Fruit fly (Drosophila melanogaster) whole organism, embryonic: Measurements from ENCODE around the gene Creld.
A peak's percentile ranks its signal among the peaks of the same experiment; 100 is the strongest.

Experiments used
- Antp ChIP-seq: fragments of 200-800 bp; sonication (Bioruptor generic); optimal IDR thresholded peaks from 3 replicates; lab custom pipeline; 2016; ENCODE audit warnings: missing biosample characterization, missing genetic modification characterization
- B-H2 ChIP-seq: fragments of 200-800 bp; sonication (Bioruptor generic); optimal IDR thresholded peaks from 2 replicates; lab custom pipeline; 2018; ENCODE audit warnings: missing biosample characterization, mild to moderate bottlenecking, missing genetic modification characterization
- C15 ChIP-seq: fragments of 200-800 bp; sonication (Bioruptor generic); IDR thresholded peaks from 3 replicates; pipeline ENCODE4 v1.3.6; 2022; ENCODE audit warnings: missing biosample characterization, missing genetic modification characterization
- CG10431 ChIP-seq: fragments of 200-800 bp; sonication (Bioruptor generic); optimal IDR thresholded peaks from 3 replicates; lab custom pipeline; 2018; ENCODE audit warnings: missing biosample characterization, mild to moderate bottlenecking, missing genetic modification characterization
- CG11093 ChIP-seq: fragments of 200-800 bp; sonication (Bioruptor generic); IDR thresholded peaks from 3 replicates; pipeline ENCODE4 v1.3.6; 2022; ENCODE audit warnings: missing biosample characterization, missing genetic modification characterization
- CG11456 ChIP-seq: fragments of 200-800 bp; sonication (Bioruptor generic); IDR thresholded peaks from 3 replicates; pipeline ENCODE4 v1.3.6; 2022; ENCODE audit warnings: missing biosample characterization, missing genetic modification characterization
- CG11723 ChIP-seq: fragments of 200-800 bp; sonication (Bioruptor generic); optimal IDR thresholded peaks from 2 replicates; lab custom pipeline; 2017; ENCODE audit warnings: missing biosample characterization, mild to moderate bottlenecking, missing genetic modification characterization
- CG12236 ChIP-seq: fragments of 200-800 bp; sonication (Bioruptor generic); optimal IDR thresholded peaks from 2 replicates; lab custom pipeline; 2016; ENCODE audit warnings: missing biosample characterization, missing genetic modification characterization
- CG16779 ChIP-seq: fragments of 200-800 bp; sonication (Bioruptor generic); IDR thresholded peaks from 2 replicates; pipeline ENCODE4 v1.3.6; 2022; ENCODE audit warnings: missing biosample characterization, missing genetic modification characterization
- CG17361 ChIP-seq: fragments of 200-800 bp; sonication (Bioruptor generic); IDR thresholded peaks from 3 replicates; pipeline ENCODE4 v1.3.6; 2022; ENCODE audit warnings: missing biosample characterization, missing genetic modification characterization
- CG17912 ChIP-seq: fragments of 200-800 bp; sonication (Bioruptor generic); optimal IDR thresholded peaks from 2 replicates; lab custom pipeline; 2018; ENCODE audit warnings: missing biosample characterization, mild to moderate bottlenecking, missing genetic modification characterization
- CG18262 ChIP-seq: fragments of 200-800 bp; optimal IDR thresholded peaks from 3 replicates; lab custom pipeline; 2019; ENCODE audit warnings: missing biosample characterization, mild to moderate bottlenecking, missing genetic modification characterization, moderate library complexity
- CG32532 ChIP-seq: fragments of 200-800 bp; sonication (Bioruptor generic); IDR thresholded peaks from 2 replicates; pipeline ENCODE4 v1.3.6; 2022; ENCODE audit warnings: missing biosample characterization, missing genetic modification characterization
- CG3726 ChIP-seq: fragments of 200-800 bp; sonication (Bioruptor generic); IDR thresholded peaks from 3 replicates; pipeline ENCODE4, ENCODE4 v1.3.6; 2022; ENCODE audit warnings: missing biosample characterization, missing genetic modification characterization
- CG5180 ChIP-seq: fragments of 200-800 bp; sonication (Bioruptor generic); optimal IDR thresholded peaks from 3 replicates; lab custom pipeline; 2017; ENCODE audit warnings: missing biosample characterization, missing genetic modification characterization, mild to moderate bottlenecking, moderate library complexity, missing genetic modification reagents
- CG7786 ChIP-seq: fragments of 200-800 bp; sonication (Bioruptor generic); optimal IDR thresholded peaks from 2 replicates; lab custom pipeline; 2016; ENCODE audit warnings: missing biosample characterization, missing genetic modification characterization
- CG9817 ChIP-seq: fragments of 200-800 bp; sonication (Bioruptor generic); optimal IDR thresholded peaks from 2 replicates; lab custom pipeline; 2018; ENCODE audit warnings: missing biosample characterization, mild to moderate bottlenecking, missing genetic modification characterization, moderate library complexity
- CG9932 ChIP-seq: fragments of 200-800 bp; sonication (Bioruptor generic); IDR thresholded peaks from 2 replicates; pipeline ENCODE4 v1.3.6; 2022; ENCODE audit warnings: missing biosample characterization, missing genetic modification characterization
- Dek ChIP-seq: fragments of 200-800 bp; sonication (Bioruptor generic); optimal IDR thresholded peaks from 3 replicates; lab custom pipeline; 2019; ENCODE audit warnings: missing biosample characterization, mild to moderate bottlenecking, missing genetic modification characterization, moderate library complexity
- Doc3 ChIP-seq: fragments of 200-800 bp; sonication (Bioruptor generic); IDR thresholded peaks from 3 replicates; pipeline ENCODE4 v1.3.6; 2022; ENCODE audit warnings: missing biosample characterization, missing genetic modification characterization; ENCODE audit not compliant: partially characterized antibody
- HLH3B ChIP-seq: fragments of 200-800 bp; sonication (Bioruptor generic); IDR thresholded peaks from 2 replicates; pipeline ENCODE4 v1.3.6; 2022; ENCODE audit warnings: missing biosample characterization, missing genetic modification characterization
- HLH54F ChIP-seq: fragments of 200-800 bp; sonication (Bioruptor generic); optimal IDR thresholded peaks from 3 replicates; lab custom pipeline; 2016; ENCODE audit warnings: missing biosample characterization, missing genetic modification characterization
- Hmr ChIP-seq: fragments of 200-800 bp; sonication (Bioruptor generic); optimal IDR thresholded peaks from 3 replicates; lab custom pipeline; 2017; ENCODE audit warnings: mild to moderate bottlenecking, missing biosample characterization, missing genetic modification reagents, missing genetic modification characterization
- Lim3 ChIP-seq: fragments of 200-800 bp; sonication (Bioruptor generic); IDR thresholded peaks from 2 replicates; pipeline ENCODE4 v1.3.6; 2022; ENCODE audit warnings: missing biosample characterization, missing genetic modification characterization
- Med ChIP-seq: fragments of 200-800 bp; sonication (Bioruptor generic); peaks from one replicate; lab custom pipeline; 2016; ENCODE audit warnings: missing biosample characterization, missing genetic modification characterization, mild to moderate bottlenecking, inconsistent platforms, moderate library complexity
- Poxn ChIP-seq: fragments of 200-800 bp; sonication (Bioruptor generic); IDR thresholded peaks from 2 replicates; pipeline ENCODE4 v1.3.6; 2022; ENCODE audit warnings: missing biosample characterization, missing genetic modification characterization
- Sox102F ChIP-seq: fragments of 200-800 bp; sonication (Bioruptor generic); optimal IDR thresholded peaks from 2 replicates; lab custom pipeline; 2018; ENCODE audit warnings: missing biosample characterization, mild to moderate bottlenecking, missing genetic modification characterization, moderate library complexity
- Spps ChIP-seq: fragments of 200-800 bp; sonication (Bioruptor generic); optimal IDR thresholded peaks from 2 replicates; lab custom pipeline; 2018; ENCODE audit warnings: missing biosample characterization, mild to moderate bottlenecking, missing genetic modification characterization
- Sry-β ChIP-seq: fragments of 200-800 bp; sonication (Bioruptor generic); optimal IDR thresholded peaks from 2 replicates; lab custom pipeline; 2018; ENCODE audit warnings: missing biosample characterization, mild to moderate bottlenecking, missing genetic modification characterization, moderate library complexity
- ara ChIP-seq: fragments of 200-800 bp; sonication (Bioruptor generic); IDR thresholded peaks from 2 replicates; pipeline ENCODE4 v1.3.6; 2022; ENCODE audit warnings: missing biosample characterization, missing genetic modification characterization
- az2 ChIP-seq: fragments of 200-800 bp; sonication (Bioruptor generic); optimal IDR thresholded peaks from 3 replicates; lab custom pipeline; 2016; ENCODE audit warnings: missing biosample characterization, missing genetic modification characterization
- cad ChIP-seq: fragments of >200 bp; optimal IDR thresholded peaks from 2 replicates; lab custom pipeline; 2017; ENCODE audit warnings: missing biosample characterization, missing genetic modification characterization
- chn ChIP-seq: fragments of 200-800 bp; sonication (Bioruptor generic); optimal IDR thresholded peaks from 2 replicates; lab custom pipeline; 2016; ENCODE audit warnings: missing biosample characterization, missing genetic modification characterization
- crp ChIP-seq, 2 experiments: fragments of 200-800 bp; sonication (Bioruptor generic); optimal IDR thresholded peaks; 2 replicates in 1 of 2; 3 replicates in 1 of 2; lab custom pipeline; 2017; ENCODE audit warnings: missing biosample characterization in 2 of 2, missing genetic modification characterization in 2 of 2, mild to moderate bottlenecking in 1 of 2, moderate library complexity in 1 of 2
- dan ChIP-seq: fragments of 200-800 bp; sonication (Bioruptor generic); IDR thresholded peaks from 2 replicates; pipeline ENCODE4 v1.3.6; 2022; ENCODE audit warnings: missing biosample characterization, missing genetic modification characterization
- dm ChIP-seq: fragments of 200-800 bp; sonication (Bioruptor generic); optimal IDR thresholded peaks from 3 replicates; lab custom pipeline; 2016; ENCODE audit warnings: missing biosample characterization, missing genetic modification characterization
- nau ChIP-seq: fragments of 200-800 bp; sonication (Bioruptor generic); optimal IDR thresholded peaks from 3 replicates; lab custom pipeline; 2017; ENCODE audit warnings: missing biosample characterization, mild to moderate bottlenecking, missing genetic modification characterization, missing genetic modification reagents
- org-1 ChIP-seq: fragments of 200-800 bp; sonication (Bioruptor generic); optimal IDR thresholded peaks from 2 replicates; lab custom pipeline; 2017; ENCODE audit warnings: missing biosample characterization, missing genetic modification characterization
- otp ChIP-seq: fragments of 200-800 bp; sonication (Bioruptor generic); IDR thresholded peaks from 3 replicates; pipeline ENCODE4, ENCODE4 v1.3.6; 2022; ENCODE audit warnings: missing biosample characterization, missing genetic modification characterization
- pho ChIP-seq: fragments of 200-800 bp; sonication (Bioruptor generic); optimal IDR thresholded peaks from 2 replicates; lab custom pipeline; 2016; ENCODE audit warnings: missing biosample characterization, missing genetic modification characterization
- pum ChIP-seq: fragments of 200-800 bp; sonication (Bioruptor generic); optimal IDR thresholded peaks from 2 replicates; lab custom pipeline; 2016; ENCODE audit warnings: missing biosample characterization, missing genetic modification characterization
- sd ChIP-seq: fragments of 200-800 bp; sonication (Bioruptor generic); optimal IDR thresholded peaks from 3 replicates; lab custom pipeline; 2018; ENCODE audit warnings: missing biosample characterization, mild to moderate bottlenecking, missing genetic modification characterization, moderate library complexity
- slou ChIP-seq: fragments of 200-800 bp; sonication (Bioruptor generic); optimal IDR thresholded peaks from 3 replicates; lab custom pipeline; 2016; ENCODE audit warnings: missing biosample characterization, missing genetic modification characterization
- trh ChIP-seq: fragments of 200-800 bp; sonication (Bioruptor generic); optimal IDR thresholded peaks from 2 replicates; lab custom pipeline; 2016; ENCODE audit warnings: missing biosample characterization, missing genetic modification characterization
- twi ChIP-seq: fragments of 200-800 bp; optimal IDR thresholded peaks from 2 replicates; lab custom pipeline; 2019; ENCODE audit warnings: missing biosample characterization, mild to moderate bottlenecking, missing genetic modification characterization, moderate library complexity
- vnd ChIP-seq: fragments of 200-800 bp; sonication (Bioruptor generic); IDR thresholded peaks from 3 replicates; pipeline ENCODE4 v1.3.6; 2022; ENCODE audit warnings: missing biosample characterization, missing genetic modification characterization; ENCODE audit not compliant: partially characterized antibody
- wek ChIP-seq: fragments of 200-800 bp; sonication (Bioruptor generic); optimal IDR thresholded peaks from 3 replicates; lab custom pipeline; 2018; ENCODE audit warnings: missing biosample characterization, mild to moderate bottlenecking, missing genetic modification characterization, moderate library complexity
- yki ChIP-seq: fragments of >200 bp; optimal IDR thresholded peaks from 3 replicates; lab custom pipeline; 2018
- zfh1 ChIP-seq: fragments of 200-800 bp; sonication (Bioruptor generic); IDR thresholded peaks from 3 replicates; pipeline ENCODE4 v1.3.6; 2022; ENCODE audit warnings: missing biosample characterization, missing genetic modification characterization
- zfh2 ChIP-seq: fragments of 200-800 bp; sonication (Bioruptor generic); optimal IDR thresholded peaks from 2 replicates; lab custom pipeline; 2016; ENCODE audit warnings: missing biosample characterization, missing genetic modification characterization

Gene Creld

dm6 chr2L:131466-132270, 29.5 kb downstream of the Creld start, which contains the start of gene Gs1 (continued):
- no peak for TF ChIP-seq Sox102F (GFP tag; lab: Kevin White, UChicago)
- TF ChIP-seq Doc3 (GFP tag; lab: Robert Waterston, UW) = peak; percentile 14; the same call in 1 of the 3 replicates
- TF ChIP-seq dan (GFP tag; lab: Robert Waterston, UW) = no peak
- peak; percentile 27 for TF ChIP-seq sd (tag; lab: Kevin White, UChicago)
- TF ChIP-seq CG12236 (GFP tag; lab: Kevin White, UChicago) = no peak
- no peak for TF ChIP-seq CG18262 (tag; lab: Kevin White, UChicago)
- TF ChIP-seq Lim3 (GFP tag; lab: Robert Waterston, UW) = no peak
- TF ChIP-seq CG11093 = no peak
- no peak; the same call in 2 of the 3 replicates for TF ChIP-seq otp
- no peak for TF ChIP-seq Antp
- peak; percentile 10 for TF ChIP-seq CG5180 (GFP tag; lab: Kevin White, UChicago)
- peak; percentile 90 for TF ChIP-seq Med (GFP tag; lab: Kevin White, UChicago)
- no peak for TF ChIP-seq pum
- peak; percentile 37 for TF ChIP-seq Dek (tag; lab: Kevin White, UChicago)
- TF ChIP-seq Poxn (GFP tag; lab: Robert Waterston, UW) = no peak
- TF ChIP-seq CG9932 (GFP tag; lab: Robert Waterston, UW) = 0 out of 2 replicates have a peak, but pooled peaks have one; percentile 11
- TF ChIP-seq ara = no peak
- peak; percentile 17 for TF ChIP-seq pho
- peak; percentile 67 for TF ChIP-seq Hmr (GFP tag; lab: Kevin White, UChicago)
- TF ChIP-seq CG9817 = no peak
- no peak for TF ChIP-seq trh (GFP tag; lab: Kevin White, UChicago)
- TF ChIP-seq dm (GFP tag; lab: Kevin White, UChicago) = no peak
- TF ChIP-seq CG11723 (GFP tag; lab: Kevin White, UChicago) = peak; percentile 27
- peak; percentile 48 for TF ChIP-seq nau (GFP tag; lab: Kevin White, UChicago)
- TF ChIP-seq CG16779 (GFP tag; lab: Robert Waterston, UW) = 0 out of 2 replicates have a peak, but pooled peaks have one; percentile 12
- TF ChIP-seq vnd (GFP tag; lab: Robert Waterston, UW) = no peak
- no peak for TF ChIP-seq az2
- TF ChIP-seq CG11456 (GFP tag; lab: Robert Waterston, UW) = no peak
- no peak for TF ChIP-seq twi (tag; lab: Kevin White, UChicago)
- peak; percentile 72 for TF ChIP-seq B-H2 (GFP tag; lab: Kevin White, UChicago)
- TF ChIP-seq wek (GFP tag; lab: Kevin White, UChicago) = no peak
- TF ChIP-seq CG10431 (GFP tag; lab: Kevin White, UChicago) = peak; percentile 3
- TF ChIP-seq crp (GFP tag; optimal IDR thresholded peaks at IDR 0.05; lab: Kevin White, UChicago) = no peak
- no peak for TF ChIP-seq Sry-β (GFP tag; lab: Kevin White, UChicago)
- no peak for TF ChIP-seq HLH54F
- no peak for TF ChIP-seq C15 (GFP tag; lab: Robert Waterston, UW)
- peak; percentile 36 for TF ChIP-seq yki (lab: Kevin White, UChicago)
- TF ChIP-seq zfh1 (GFP tag; lab: Robert Waterston, UW) = 0 out of 3 replicates have a peak, but pooled peaks have one; percentile 12
- no peak for TF ChIP-seq org-1
- no peak for TF ChIP-seq zfh2
- no peak for TF ChIP-seq CG7786 (GFP tag; lab: Kevin White, UChicago)
- no peak for TF ChIP-seq CG17912 (GFP tag; lab: Kevin White, UChicago)
- TF ChIP-seq cad = no peak
- no peak for TF ChIP-seq chn (GFP tag; lab: Kevin White, UChicago)
- peak; percentile 60; the same call in 1 of the 2 replicates for TF ChIP-seq CG32532 (GFP tag; lab: Robert Waterston, UW)
- TF ChIP-seq CG3726 (GFP tag; lab: Robert Waterston, UW) = 0 out of 3 replicates have a peak, but pooled peaks have one; percentile 5
- TF ChIP-seq HLH3B (GFP tag; lab: Robert Waterston, UW) = no peak
- TF ChIP-seq CG17361 (GFP tag; lab: Robert Waterston, UW) = no peak
- TF ChIP-seq Spps (tag; lab: Kevin White, UChicago) = no peak
- TF ChIP-seq slou = no peak
